Fruit fly (Drosophila melanogaster): Measurements from ENCODE around the gene Jon25Bii.

DNA sequence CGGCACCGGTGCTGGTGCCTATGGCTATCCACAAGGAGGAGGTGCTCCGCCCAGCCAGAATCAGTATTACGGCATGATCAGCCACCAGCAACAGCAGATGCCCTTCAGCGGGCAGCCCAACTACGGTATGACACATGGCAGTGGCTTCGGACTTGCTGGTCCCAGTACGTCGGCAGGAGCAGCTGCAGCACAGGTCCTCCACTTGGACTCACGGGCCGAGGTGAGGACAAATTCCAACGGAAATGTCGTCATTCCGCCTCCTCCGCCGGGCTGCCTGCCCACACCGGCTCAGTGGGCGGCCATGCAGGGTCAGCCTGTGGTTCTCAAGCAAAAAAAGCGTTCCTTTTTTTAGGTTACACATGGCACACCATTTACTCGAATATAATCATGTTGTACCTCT lies 13.0 kb upstream of the Jon25Bii start:
- TF ChIP-seq CTCF (optimal IDR thresholded peaks at IDR 0.05) (no peak), CG8478 (optimal IDR thresholded peaks at IDR 0.05) (no peak)
